Fruit fly (Drosophila melanogaster) S2 (cell line): ENCODE measurements around the gene CG4098.

Experiments used
- CG8478 ChIP-seq: fragments of >200 bp; optimal IDR thresholded peaks from 2 replicates; lab custom pipeline; 2018
- CTCF ChIP-seq, 2 experiments: fragments of >200 bp; optimal IDR thresholded peaks; 2 replicates each; lab custom pipeline; 2018

DNA sequence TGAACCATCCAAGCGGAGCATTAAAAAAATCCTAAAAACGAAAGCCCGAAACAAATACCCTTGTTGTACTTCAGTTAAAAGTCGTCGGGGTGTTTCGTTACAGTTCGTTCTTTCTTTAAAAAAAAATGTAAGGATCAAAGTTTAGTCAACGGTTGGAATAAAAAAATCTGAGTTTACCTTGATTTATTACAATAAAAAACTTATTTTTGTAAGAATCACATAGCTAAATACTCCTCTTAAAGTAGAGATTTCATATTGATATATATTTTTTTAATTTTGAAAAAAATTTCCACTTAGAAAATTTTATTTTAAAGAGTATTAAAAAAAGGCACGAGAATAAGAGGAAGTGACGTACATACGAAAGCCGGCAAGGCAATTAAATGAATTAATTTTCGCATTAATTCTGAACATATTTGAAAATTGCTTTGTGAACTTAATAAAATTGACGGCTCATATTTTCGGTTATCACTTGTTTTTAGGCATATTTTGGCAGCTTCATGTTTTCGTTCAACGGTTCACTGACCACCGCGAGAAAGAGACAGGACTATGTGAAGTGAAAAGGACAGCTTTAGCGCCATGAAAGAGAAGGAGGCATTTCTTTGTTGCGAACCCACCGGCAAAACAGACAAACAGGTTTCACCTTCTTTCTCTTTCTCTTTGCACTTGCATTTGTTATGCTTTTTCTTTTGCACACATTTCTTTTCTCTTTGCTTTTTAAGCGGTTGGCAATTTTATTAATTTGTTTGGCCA, 29.7 kb upstream of the CG4098 start:
- TF ChIP-seq CTCF (optimal IDR thresholded peaks at IDR 0.05; lab: Kevin White, UChicago): no peak
- TF ChIP-seq CG8478: no peak
